Worm (Caenorhabditis elegans) whole organism, L4 larva: ENCODE measurements around the gene T01D1.7.

Experiments used
- D1046.2 ChIP-seq: fragments of 200-800 bp; sonication (Bioruptor generic); IDR thresholded peaks from 2 replicates; pipeline ENCODE4 v1.3.6; 2022; ENCODE audit warnings: missing genetic modification characterization, missing compliant biosample characterization
- F10B5.3 ChIP-seq: sonication (generic microtip); optimal IDR thresholded peaks from 2 replicates; lab custom pipeline; 2016; ENCODE audit warnings: mild to moderate bottlenecking, missing genetic modification characterization, missing compliant biosample characterization
- Y48G9A.11 ChIP-seq: fragments of 200-800 bp; sonication (Bioruptor generic); IDR thresholded peaks from 2 replicates; pipeline ENCODE4 v1.3.6; 2022; ENCODE audit warnings: missing genetic modification reagents, missing genetic modification characterization, missing compliant biosample characterization
- ZK546.5 ChIP-seq, 2 experiments: sonication (generic microtip); optimal IDR thresholded peaks; 2 replicates each; lab custom pipeline; 2017; ENCODE audit warnings: missing biosample characterization in 2 of 2, missing genetic modification characterization in 2 of 2
- aha-1 ChIP-seq: fragments of 150-350 bp; peaks from one replicate; lab custom pipeline; 2014; ENCODE audit warnings: missing biosample characterization, missing genetic modification characterization
- arid-1 ChIP-seq: fragments of 200-800 bp; sonication (Bioruptor generic); conservative IDR thresholded peaks from 2 replicates; pipeline ENCODE4 v1.3.6; 2022; ENCODE audit warnings: missing genetic modification reagents, missing genetic modification characterization, missing compliant biosample characterization
- daf-16 ChIP-seq, 3 experiments: sonication (generic microtip); optimal IDR thresholded peaks; 2 replicates each; lab custom pipeline; 2016 to 2017; ENCODE audit warnings: missing genetic modification characterization in 3 of 3, missing genetic modification reagents in 3 of 3, mild to moderate bottlenecking in 2 of 3, missing compliant biosample characterization in 2 of 3, missing biosample characterization in 1 of 3, moderate library complexity in 1 of 3
- daf-19 ChIP-seq: fragments of 200-800 bp; sonication (Bioruptor generic); conservative IDR thresholded peaks from 2 replicates; pipeline ENCODE4 v1.3.6; 2022; ENCODE audit warnings: missing genetic modification characterization, missing compliant biosample characterization
- daf-8 ChIP-seq: fragments of 200-800 bp; sonication (Bioruptor generic); IDR thresholded peaks from 2 replicates; pipeline ENCODE4 v1.3.6; 2022; ENCODE audit warnings: missing genetic modification characterization, missing compliant biosample characterization
- egl-27 ChIP-seq: sonication (generic microtip); optimal IDR thresholded peaks from 3 replicates; lab custom pipeline; 2017; ENCODE audit warnings: missing biosample characterization, missing genetic modification reagents, missing genetic modification characterization
- egl-43 ChIP-seq: fragments of 200-800 bp; sonication (Bioruptor generic); IDR thresholded peaks from 2 replicates; pipeline ENCODE4 v1.3.6; 2022; ENCODE audit warnings: missing genetic modification reagents, missing genetic modification characterization, missing compliant biosample characterization
- gei-8 ChIP-seq: fragments of 200-800 bp; sonication (Bioruptor generic); optimal IDR thresholded peaks from 2 replicates; lab custom pipeline; 2018; ENCODE audit warnings: mild to moderate bottlenecking, missing genetic modification characterization, missing compliant biosample characterization
- hif-1 ChIP-seq, 2 experiments: sonication (generic microtip); optimal IDR thresholded peaks; 2 replicates each; lab custom pipeline; 2016 to 2017; ENCODE audit warnings: missing compliant biosample characterization in 2 of 2, missing genetic modification characterization in 2 of 2, missing genetic modification reagents in 2 of 2, missing genotype in 2 of 2, mild to moderate bottlenecking in 1 of 2
- lin-1 ChIP-seq: fragments of 200-800 bp; sonication (Bioruptor generic); IDR thresholded peaks from 2 replicates; pipeline ENCODE4 v1.3.6; 2022; ENCODE audit warnings: missing genetic modification reagents, missing genetic modification characterization, missing compliant biosample characterization
- lir-3 ChIP-seq: sonication (generic microtip); optimal IDR thresholded peaks from 2 replicates; lab custom pipeline; 2016; ENCODE audit warnings: mild to moderate bottlenecking, missing genetic modification characterization, missing compliant biosample characterization
- mxl-2 ChIP-seq: fragments of 200-800 bp; sonication (Bioruptor generic); conservative IDR thresholded peaks from 2 replicates; pipeline ENCODE4 v1.3.6; 2022; ENCODE audit warnings: missing genetic modification reagents, missing genetic modification characterization, missing compliant biosample characterization
- nhr-102 ChIP-seq: sonication (generic microtip); optimal IDR thresholded peaks from 2 replicates; lab custom pipeline; 2016; ENCODE audit warnings: mild to moderate bottlenecking, missing genetic modification characterization, moderate library complexity, missing compliant biosample characterization
- nhr-111 ChIP-seq: fragments of 200-800 bp; sonication (Bioruptor generic); optimal IDR thresholded peaks from 2 replicates; lab custom pipeline; 2018; ENCODE audit warnings: mild to moderate bottlenecking, missing genetic modification characterization, missing compliant biosample characterization
- nhr-6 ChIP-seq: fragments of 150-350 bp; optimal IDR thresholded peaks from 2 replicates; lab custom pipeline; 2014; ENCODE audit warnings: missing biosample characterization, missing genetic modification characterization
- rbr-2 ChIP-seq: sonication (generic microtip); optimal IDR thresholded peaks from 2 replicates; lab custom pipeline; 2016; ENCODE audit warnings: missing genotype, missing genetic modification characterization, missing compliant biosample characterization
- saeg-2 ChIP-seq: fragments of 200-800 bp; sonication (Bioruptor generic); IDR thresholded peaks from 2 replicates; pipeline ENCODE4 v1.3.6; 2022; ENCODE audit warnings: missing genetic modification reagents, missing genetic modification characterization, missing compliant biosample characterization
- sdz-12 ChIP-seq: fragments of 200-800 bp; sonication (Bioruptor generic); optimal IDR thresholded peaks from 2 replicates; lab custom pipeline; 2018; ENCODE audit warnings: mild to moderate bottlenecking, missing genetic modification characterization, missing compliant biosample characterization
- snpc-1.2 ChIP-seq: fragments of 200-800 bp; sonication (Bioruptor generic); IDR thresholded peaks from 2 replicates; pipeline ENCODE4 v1.3.6; 2022; ENCODE audit warnings: missing genetic modification reagents, missing genetic modification characterization, missing compliant biosample characterization
- spr-1 ChIP-seq: sonication (generic microtip); optimal IDR thresholded peaks from 2 replicates; lab custom pipeline; 2016; ENCODE audit warnings: mild to moderate bottlenecking, missing genetic modification characterization, missing compliant biosample characterization
- unc-39 ChIP-seq: sonication (generic microtip); optimal IDR thresholded peaks from 2 replicates; lab custom pipeline; 2017; ENCODE audit warnings: missing biosample characterization, missing genetic modification characterization
- unc-62 ChIP-seq, 3 experiments: fragments of 150-350 bp in 1 of 3; sonication (generic microtip); optimal IDR thresholded peaks in 2 of 3; peaks in 1 of 3; 1 replicate in 1 of 3; 2 replicates in 2 of 3; lab custom pipeline; 2014 to 2017; ENCODE audit warnings: missing biosample characterization in 3 of 3, missing genetic modification characterization in 3 of 3, missing genetic modification reagents in 3 of 3, missing genotype in 1 of 3
- zag-1 ChIP-seq: fragments of 150-350 bp; optimal IDR thresholded peaks from 2 replicates; lab custom pipeline; 2014; ENCODE audit warnings: missing biosample characterization, missing genetic modification characterization
- zfp-2 ChIP-seq: sonication (generic microtip); optimal IDR thresholded peaks from 2 replicates; lab custom pipeline; 2016; ENCODE audit warnings: mild to moderate bottlenecking, missing genetic modification characterization, missing compliant biosample characterization
- zfp-3 ChIP-seq: fragments of 200-800 bp; sonication (Bioruptor generic); conservative IDR thresholded peaks from 2 replicates; pipeline ENCODE4 v1.3.6; 2022; ENCODE audit warnings: missing genetic modification reagents, missing genetic modification characterization, missing compliant biosample characterization
- zip-11 ChIP-seq: fragments of 200-800 bp; sonication (Bioruptor generic); IDR thresholded peaks from 2 replicates; pipeline ENCODE4 v1.3.6; 2022; ENCODE audit warnings: missing genetic modification characterization, missing compliant biosample characterization
- ztf-11 ChIP-seq: fragments of 150-350 bp; optimal IDR thresholded peaks from 2 replicates; lab custom pipeline; 2014; ENCODE audit warnings: missing biosample characterization, missing genetic modification characterization
- ztf-7 ChIP-seq: fragments of 150-350 bp; optimal IDR thresholded peaks from 2 replicates; lab custom pipeline; 2014; ENCODE audit warnings: missing biosample characterization, missing genetic modification characterization

Gene T01D1.7

ce11 chrII:155904-156303 lies 17.7 kb downstream of the T01D1.7 start, which contains the start of gene mrpl-28 (continued):
- TF ChIP-seq lin-1: no peak; the same call in 1 of the 2 replicates
- TF ChIP-seq zip-11 (GFP tag; lab: Robert Waterston, UW): no peak
- peak; percentile 90 for TF ChIP-seq rbr-2 (tag; lab: Kevin White, UChicago)

DNA sequence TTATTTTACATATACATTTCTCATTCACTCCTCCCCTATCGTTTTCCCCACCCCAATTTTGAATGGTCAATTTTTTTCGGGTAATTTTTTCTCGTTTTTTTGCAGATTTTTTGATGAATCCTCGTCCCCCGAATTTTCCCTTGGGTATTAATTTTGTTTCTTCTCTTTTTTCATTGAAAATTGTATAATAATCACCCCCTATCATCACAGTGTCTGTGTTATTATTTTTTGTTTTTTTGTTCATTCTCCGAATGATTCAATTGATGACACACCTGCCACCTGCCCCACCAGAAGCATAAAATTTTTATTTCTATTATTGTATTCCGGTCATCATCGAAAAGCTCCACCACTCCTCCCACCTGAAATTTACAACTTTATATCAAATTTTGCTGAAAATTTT lies 21.3 kb downstream of the T01D1.7 start, which contains the start of gene T25D3.3:
Gene T25D3.3, plus strand, starts transcription at position 301 of the 400 bp plus-strand sequence.
- TF ChIP-seq snpc-1.2 (GFP tag; lab: Robert Waterston, UW) (no peak), arid-1 (GFP tag; lab: Robert Waterston, UW) (no peak), aha-1 (peak; percentile 12)

ce11 chrII:151495-151894 lies 22.1 kb downstream of the T01D1.7 start:
- TF ChIP-seq aha-1 (no peak), unc-62 (GFP tag; optimal IDR thresholded peaks at IDR 0.05 in 1 of 2; lab: Kevin White, UChicago) (peak in 1 of 2 experiments; percentile 95), unc-62 (tag; optimal IDR thresholded peaks at IDR 0.05; lab: Kevin White, UChicago) (no peak), saeg-2 (no peak), Y48G9A.11 (GFP tag; lab: Robert Waterston, UW) (no peak), egl-43 (no peak), daf-19 (no peak)

DNA sequence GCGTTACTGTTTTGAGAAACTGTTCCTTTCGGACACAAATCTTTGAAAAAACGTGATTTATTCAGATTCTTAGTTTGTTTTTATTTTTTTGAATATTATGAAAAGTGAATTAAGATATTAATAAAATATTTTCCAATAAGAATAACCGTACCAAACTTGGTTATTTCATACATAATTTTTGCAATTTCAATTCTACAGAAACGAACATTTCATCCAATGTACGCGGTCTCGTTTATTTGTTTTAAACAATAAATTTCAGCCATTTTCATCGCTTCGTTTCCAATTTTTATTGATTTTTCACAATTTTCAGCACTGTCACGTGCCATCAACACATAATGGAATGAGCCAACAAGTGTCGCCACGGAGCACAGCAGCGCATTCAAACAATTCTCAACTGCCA lies 26.6 kb downstream of the T01D1.7 start, which contains the start of gene T25D3.4:
Gene T25D3.4, plus strand, starts transcription at position 301 of the 400 bp plus-strand sequence.
- TF ChIP-seq spr-1 (tag; lab: Kevin White, UChicago): no peak
- peak; percentile 29 for TF ChIP-seq aha-1
- no peak for TF ChIP-seq nhr-102 (tag; lab: Kevin White, UChicago)
- no peak for TF ChIP-seq nhr-6
- no peak for TF ChIP-seq ztf-7 (tag; lab: Kevin White, UChicago)
- TF ChIP-seq hif-1 (tag; optimal IDR thresholded peaks at IDR 0.05; lab: Kevin White, UChicago): peak in 1 of 2 experiments; percentile 43
- TF ChIP-seq sdz-12 (GFP tag; lab: Kevin White, UChicago): no peak
- TF ChIP-seq unc-39 (tag; lab: Kevin White, UChicago): no peak
- no peak for TF ChIP-seq rbr-2 (tag; lab: Kevin White, UChicago)
- TF ChIP-seq zfp-2 (tag; lab: Kevin White, UChicago): no peak
- TF ChIP-seq arid-1 (GFP tag; lab: Robert Waterston, UW): no peak

DNA sequence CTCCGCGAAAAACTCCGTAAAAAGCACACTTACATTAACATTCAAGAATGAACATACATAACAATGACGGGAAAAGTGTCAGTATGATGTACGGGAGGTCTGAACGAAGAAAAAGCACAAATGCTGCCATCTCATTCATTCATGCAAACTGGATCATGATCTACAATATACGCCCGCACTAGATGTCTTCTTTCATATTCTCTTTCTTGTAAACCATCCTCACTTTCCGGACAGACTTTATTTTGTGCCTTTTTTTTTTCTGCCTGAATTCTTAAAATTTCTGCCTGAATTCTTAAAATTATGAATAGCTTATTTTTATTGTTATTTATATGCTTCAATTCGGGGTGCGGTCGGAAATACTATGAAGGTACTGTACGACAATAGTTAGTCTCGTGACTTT lies 38.4 kb downstream of the T01D1.7 start, which contains the start of gene K10B4.1:
Gene K10B4.1, plus strand, starts transcription at position 301 of the 400 bp plus-strand sequence.
- no peak for TF ChIP-seq nhr-111 (GFP tag; lab: Kevin White, UChicago)
- no peak for TF ChIP-seq zfp-3
- TF ChIP-seq F10B5.3 (tag; lab: Kevin White, UChicago): no peak
- no peak for TF ChIP-seq daf-19
- TF ChIP-seq gei-8 (GFP tag; lab: Kevin White, UChicago): no peak
- TF ChIP-seq daf-16 (GFP tag; optimal IDR thresholded peaks at IDR 0.05; lab: Kevin White, UChicago): no peak
- TF ChIP-seq daf-16 (tag; optimal IDR thresholded peaks at IDR 0.05; lab: Kevin White, UChicago): no peak
- TF ChIP-seq zag-1 (tag; lab: Kevin White, UChicago): no peak
- TF ChIP-seq D1046.2: no peak
- TF ChIP-seq arid-1 (GFP tag; lab: Robert Waterston, UW): no peak
- no peak for TF ChIP-seq daf-8
- no peak for TF ChIP-seq ztf-11
- no peak for TF ChIP-seq Y48G9A.11 (GFP tag; lab: Robert Waterston, UW)
- no peak for TF ChIP-seq ZK546.5 (tag; optimal IDR thresholded peaks at IDR 0.05; lab: Kevin White, UChicago)
- TF ChIP-seq mxl-2 (GFP tag; lab: Robert Waterston, UW): no peak
- no peak for TF ChIP-seq egl-43
- TF ChIP-seq lir-3 (tag; lab: Kevin White, UChicago): no peak
- TF ChIP-seq egl-27 (tag; lab: Kevin White, UChicago): no peak
